Worm (Caenorhabditis elegans) whole organism, mixed stage, embryonic: ENCODE results near the gene C03A3.1.

Experiments used
- M03D4.4 ChIP-seq: sonication (generic microtip); optimal IDR thresholded peaks from 2 replicates; lab custom pipeline; 2017; ENCODE audit warnings: mild to moderate bottlenecking, missing genetic modification characterization, missing compliant biosample characterization
- bed-3 ChIP-seq: fragments of 200-800 bp; sonication (Bioruptor generic); optimal IDR thresholded peaks from 3 replicates; lab custom pipeline; 2018; ENCODE audit warnings: mild to moderate bottlenecking, missing genetic modification characterization, moderate library complexity, missing compliant biosample characterization
- blmp-1 ChIP-seq: fragments of 150-350 bp; optimal IDR thresholded peaks from 2 replicates; lab custom pipeline; 2014; ENCODE audit warnings: missing biosample characterization, missing genetic modification characterization
- ceh-39 ChIP-seq: fragments of 150-350 bp; optimal IDR thresholded peaks from 2 replicates; lab custom pipeline; 2014; ENCODE audit warnings: missing biosample characterization, missing genetic modification characterization
- ceh-43 ChIP-seq: fragments of 200-800 bp; sonication (Bioruptor generic); optimal IDR thresholded peaks from 2 replicates; lab custom pipeline; 2018; ENCODE audit warnings: mild to moderate bottlenecking, missing genetic modification characterization, moderate library complexity, missing compliant biosample characterization
- ceh-83 ChIP-seq: fragments of 200-800 bp; sonication (Bioruptor generic); optimal IDR thresholded peaks from 2 replicates; lab custom pipeline; 2018; ENCODE audit warnings: mild to moderate bottlenecking, missing genetic modification characterization, missing compliant biosample characterization
- ces-1 ChIP-seq: fragments of 150-350 bp; optimal IDR thresholded peaks from 2 replicates; lab custom pipeline; 2014; ENCODE audit warnings: missing biosample characterization, missing genetic modification reagents, missing genetic modification characterization
- cnd-1 ChIP-seq: fragments of 200-800 bp; sonication (Bioruptor generic); optimal IDR thresholded peaks from 2 replicates; lab custom pipeline; 2018; ENCODE audit warnings: mild to moderate bottlenecking, missing genetic modification characterization, missing compliant biosample characterization
- drap-1 ChIP-seq: fragments of 200-800 bp; sonication (Bioruptor generic); optimal IDR thresholded peaks from 3 replicates; lab custom pipeline; 2018; ENCODE audit warnings: mild to moderate bottlenecking, missing genetic modification characterization, missing compliant biosample characterization
- elt-1 ChIP-seq: sonication (generic microtip); optimal IDR thresholded peaks from 2 replicates; lab custom pipeline; 2017; ENCODE audit warnings: missing genetic modification characterization, mild to moderate bottlenecking, missing compliant biosample characterization, antibody characterized with exemption, moderate library complexity, borderline replicate concordance; ENCODE audit not compliant: insufficient read depth
- elt-3 ChIP-seq: fragments of 150-350 bp; optimal IDR thresholded peaks from 2 replicates; lab custom pipeline; 2014; ENCODE audit warnings: missing biosample characterization, missing genetic modification characterization
- flh-1 ChIP-seq: fragments of 200-800 bp; sonication (Bioruptor generic); optimal IDR thresholded peaks from 2 replicates; lab custom pipeline; 2018; ENCODE audit warnings: mild to moderate bottlenecking, missing genetic modification characterization, moderate library complexity, missing compliant biosample characterization
- ham-2 ChIP-seq: fragments of 200-800 bp; sonication (Bioruptor generic); optimal IDR thresholded peaks from 2 replicates; lab custom pipeline; 2018; ENCODE audit warnings: mild to moderate bottlenecking, missing genetic modification characterization, missing compliant biosample characterization
- hlh-1 ChIP-seq: fragments of 150-350 bp; optimal IDR thresholded peaks from 2 replicates; lab custom pipeline; 2014; ENCODE audit warnings: missing biosample characterization, missing genetic modification reagents, missing genetic modification characterization
- lin-13 ChIP-seq: fragments of 150-350 bp; optimal IDR thresholded peaks from 2 replicates; lab custom pipeline; 2014; ENCODE audit warnings: missing biosample characterization, missing genetic modification characterization
- lsy-2 ChIP-seq: fragments of 150-350 bp; optimal IDR thresholded peaks from 2 replicates; lab custom pipeline; 2014; ENCODE audit warnings: missing biosample characterization, missing genetic modification characterization
- mab-5 ChIP-seq: fragments of 150-350 bp; optimal IDR thresholded peaks from 2 replicates; lab custom pipeline; 2014; ENCODE audit warnings: missing biosample characterization, missing genetic modification characterization
- mep-1 ChIP-seq: fragments of 150-350 bp; optimal IDR thresholded peaks from 2 replicates; lab custom pipeline; 2017; ENCODE audit warnings: missing biosample characterization, missing genetic modification reagents, missing genetic modification characterization, inconsistent platforms
- mls-2 ChIP-seq: sonication (generic microtip); optimal IDR thresholded peaks from 2 replicates; lab custom pipeline; 2016; ENCODE audit warnings: mild to moderate bottlenecking, missing genetic modification characterization, moderate library complexity, missing compliant biosample characterization
- nhr-12 ChIP-seq: fragments of 150-350 bp; optimal IDR thresholded peaks from 2 replicates; lab custom pipeline; 2014; ENCODE audit warnings: missing biosample characterization, missing genetic modification characterization
- nhr-2 ChIP-seq: fragments of 150-350 bp; optimal IDR thresholded peaks from 2 replicates; lab custom pipeline; 2014; ENCODE audit warnings: missing biosample characterization, missing genetic modification characterization
- nhr-237 ChIP-seq: fragments of 150-350 bp; optimal IDR thresholded peaks from 2 replicates; lab custom pipeline; 2014; ENCODE audit warnings: missing biosample characterization, missing genetic modification characterization
- nhr-28 ChIP-seq: fragments of 150-350 bp; optimal IDR thresholded peaks from 2 replicates; lab custom pipeline; 2014; ENCODE audit warnings: missing biosample characterization, missing genetic modification characterization
- pha-4 ChIP-seq: fragments of 150-350 bp; optimal IDR thresholded peaks from 2 replicates; lab custom pipeline; 2018; ENCODE audit warnings: missing biosample characterization, missing genetic modification reagents, missing genetic modification characterization
- sem-2 ChIP-seq: fragments of 200-800 bp; sonication (Bioruptor generic); optimal IDR thresholded peaks from 2 replicates; lab custom pipeline; 2018; ENCODE audit warnings: mild to moderate bottlenecking, missing genetic modification characterization, missing compliant biosample characterization
- snpc-4 ChIP-seq: fragments of 150-350 bp; optimal IDR thresholded peaks from 2 replicates; lab custom pipeline; 2014; ENCODE audit warnings: missing biosample characterization, missing genetic modification characterization
- sptf-1 ChIP-seq: sonication (generic microtip); optimal IDR thresholded peaks from 2 replicates; lab custom pipeline; 2017; ENCODE audit warnings: mild to moderate bottlenecking, missing genetic modification characterization, moderate library complexity, missing compliant biosample characterization
- tbx-8 ChIP-seq: fragments of 200-800 bp; sonication (Bioruptor generic); optimal IDR thresholded peaks from 2 replicates; lab custom pipeline; 2018; ENCODE audit warnings: mild to moderate bottlenecking, missing genetic modification characterization, moderate library complexity, missing compliant biosample characterization
- unc-120 ChIP-seq: sonication (generic microtip); optimal IDR thresholded peaks from 2 replicates; lab custom pipeline; 2017; ENCODE audit warnings: missing genetic modification characterization, missing compliant biosample characterization; ENCODE audit not compliant: poor library complexity, severe bottlenecking
- unc-62 ChIP-seq: fragments of 150-350 bp; optimal IDR thresholded peaks from 2 replicates; lab custom pipeline; 2014; ENCODE audit warnings: missing biosample characterization, missing genetic modification reagents, missing genetic modification characterization
- zip-8 ChIP-seq: fragments of 150-350 bp; optimal IDR thresholded peaks from 2 replicates; lab custom pipeline; 2014; ENCODE audit warnings: missing biosample characterization, missing genetic modification characterization
- ztf-11 ChIP-seq: fragments of 150-350 bp; optimal IDR thresholded peaks from 2 replicates; lab custom pipeline; 2014; ENCODE audit warnings: missing biosample characterization, missing genetic modification characterization

Gene C03A3.1

ce11 chrX:11262319-11263074, 5.3 kb downstream of the C03A3.1 start, which contains the start of gene C03A3.2:
C03A3.2 (plus strand) TSS chrX:11262848.
- TF ChIP-seq ztf-11 (tag; lab: Kevin White, UChicago) (peak; percentile 27), ceh-43 (peak; percentile 1), hlh-1 (no peak), mls-2 (tag; lab: Kevin White, UChicago) (peak; percentile 35), cnd-1 (peak; percentile 24), sem-2 (GFP tag; lab: Kevin White, UChicago) (no peak), mep-1 (tag; lab: Kevin White, UChicago) (peak; percentile 84), blmp-1 (tag; lab: Kevin White, UChicago) (peak; percentile 49), pha-4 (tag; lab: Kevin White, UChicago) (peak; percentile 38), lsy-2 (tag; lab: Kevin White, UChicago) (peak; percentile 32), ces-1 (GFP tag; lab: Kevin White, UChicago) (peak; percentile 88), unc-120 (tag; lab: Kevin White, UChicago) (peak; percentile 43), nhr-28 (tag; lab: Kevin White, UChicago) (no peak), ceh-83 (no peak), sptf-1 (tag; lab: Kevin White, UChicago) (peak; percentile 50), drap-1 (peak; percentile 39)

- TF ChIP-seq sptf-1 (tag; lab: Kevin White, UChicago) (no peak), ham-2 (GFP tag; lab: Kevin White, UChicago) (no peak), nhr-12 (tag; lab: Kevin White, UChicago) (no peak), zip-8 (no peak), nhr-2 (no peak), flh-1 (no peak), ceh-43 (no peak), elt-3 (tag; lab: Kevin White, UChicago) (no peak), pha-4 (tag; lab: Kevin White, UChicago) (no peak), snpc-4 (tag; lab: Kevin White, UChicago) (no peak), elt-1 (tag; lab: Kevin White, UChicago) (no peak)
Measured at ce11 chrX:11264715-11265114, 7.6 kb downstream of the C03A3.1 start.

- no peak for TF ChIP-seq lin-13
- TF ChIP-seq nhr-237 (tag; lab: Kevin White, UChicago), result no peak
- no peak for TF ChIP-seq M03D4.4 (tag; lab: Kevin White, UChicago)
- TF ChIP-seq mep-1 (tag; lab: Kevin White, UChicago), result no peak
- no peak for TF ChIP-seq nhr-28 (tag; lab: Kevin White, UChicago)
- TF ChIP-seq drap-1, result no peak
- no peak for TF ChIP-seq nhr-12 (tag; lab: Kevin White, UChicago)
- no peak for TF ChIP-seq snpc-4 (tag; lab: Kevin White, UChicago)
- TF ChIP-seq sem-2 (GFP tag; lab: Kevin White, UChicago), result no peak
- TF ChIP-seq tbx-8, result no peak
- no peak for TF ChIP-seq ces-1 (GFP tag; lab: Kevin White, UChicago)
Measured at ce11 chrX:11266711-11267110, 9.6 kb downstream of the C03A3.1 start, which contains the start of gene C03A3.9. C03A3.9 (plus strand) TSS chrX:11267011.

ce11 chrX:11268970-11269369, 11.8 kb downstream of the C03A3.1 start, which contains the start of gene C03A3.3:
C03A3.3 (minus strand) TSS chrX:11269070.
- no peak for TF ChIP-seq ces-1 (GFP tag; lab: Kevin White, UChicago)
- TF ChIP-seq sem-2 (GFP tag; lab: Kevin White, UChicago), result no peak
- no peak for TF ChIP-seq blmp-1 (tag; lab: Kevin White, UChicago)
- no peak for TF ChIP-seq sptf-1 (tag; lab: Kevin White, UChicago)
- TF ChIP-seq bed-3 (GFP tag; lab: Kevin White, UChicago), result no peak
- TF ChIP-seq lin-13, result no peak
- no peak for TF ChIP-seq nhr-2
- no peak for TF ChIP-seq nhr-12 (tag; lab: Kevin White, UChicago)
- TF ChIP-seq ceh-43, result no peak
- no peak for TF ChIP-seq ceh-83
- no peak for TF ChIP-seq pha-4 (tag; lab: Kevin White, UChicago)
- TF ChIP-seq cnd-1, result no peak
- no peak for TF ChIP-seq unc-62 (GFP tag; lab: Kevin White, UChicago)
- TF ChIP-seq elt-1 (tag; lab: Kevin White, UChicago), result no peak
- TF ChIP-seq ceh-39 (tag; lab: Kevin White, UChicago), result no peak
- no peak for TF ChIP-seq M03D4.4 (tag; lab: Kevin White, UChicago)
- no peak for TF ChIP-seq drap-1
- no peak for TF ChIP-seq mab-5 (tag; lab: Kevin White, UChicago)
- no peak for TF ChIP-seq mep-1 (tag; lab: Kevin White, UChicago)
